Fruit fly (Drosophila melanogaster): ENCODE data around the gene Lcp65Af.

Gene Lcp65Af

DNA sequence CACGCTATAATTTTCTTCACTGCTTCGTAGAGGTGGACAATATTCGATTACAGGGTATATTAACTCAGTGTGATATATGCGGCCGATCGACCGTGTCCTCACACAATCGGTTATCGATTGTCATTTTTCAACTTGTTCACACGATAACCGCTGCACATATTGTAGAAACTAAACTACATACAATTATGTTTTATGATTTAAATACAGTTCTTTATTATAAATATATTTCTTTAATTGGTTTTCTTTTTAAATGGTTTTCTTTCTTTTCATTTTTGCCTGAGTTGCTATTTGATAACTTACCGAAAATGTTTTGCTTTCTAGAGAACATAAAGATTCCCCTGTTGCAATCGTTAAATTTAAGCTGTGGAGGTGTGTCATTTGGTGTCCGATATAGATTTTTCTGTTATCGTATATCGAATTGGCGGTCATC lies 37.2 kb upstream of the Lcp65Af start, which contains the start of the genes fmt and CG7376 (continued):
- TF ChIP-seq CG7745 (tag; optimal IDR thresholded peaks at IDR 0.05) (no peak), Bteb2 (GFP tag; optimal IDR thresholded peaks at IDR 0.05) (no peak), lilli (GFP tag; optimal IDR thresholded peaks at IDR 0.05) (peak; percentile 34), Camta (GFP tag; optimal IDR thresholded peaks at IDR 0.05) (no peak), Adf1 (GFP tag; IDR thresholded peaks at IDR 0.05) (no peak), nau (GFP tag; optimal IDR thresholded peaks at IDR 0.05) (no peak), hbn (GFP tag; IDR thresholded peaks at IDR 0.05; ENCODE audit: partially characterized antibody) (peak; percentile 40; the same call in 1 of the 2 replicates), CG4360 (GFP tag; IDR thresholded peaks at IDR 0.05) (no peak), maf-S (GFP tag; optimal IDR thresholded peaks at IDR 0.05) (no peak), HHEX (GFP tag; optimal IDR thresholded peaks at IDR 0.05) (no peak), CG10979 (tag; optimal IDR thresholded peaks at IDR 0.05) (peak; percentile 30), inv (GFP tag; IDR thresholded peaks at IDR 0.05; ENCODE audit: partially characterized antibody) (peak; percentile 66), vfl (GFP tag; optimal IDR thresholded peaks at IDR 0.05) (no peak), Dfd (GFP tag; optimal IDR thresholded peaks at IDR 0.05) (no peak), CG11398 (GFP tag; optimal IDR thresholded peaks at IDR 0.05) (no peak), ken (GFP tag; IDR thresholded peaks at IDR 0.05) (no peak), pho (GFP tag; optimal IDR thresholded peaks at IDR 0.05) (no peak), CG9609 (GFP tag; optimal IDR thresholded peaks at IDR 0.05) (no peak), CG31224 (GFP tag; IDR thresholded peaks at IDR 0.05) (no peak), pnt (GFP tag; optimal IDR thresholded peaks at IDR 0.05) (no peak), sim (GFP tag; IDR thresholded peaks at IDR 0.05) (no peak), stc (GFP tag; IDR thresholded peaks at IDR 0.05) (no peak), nerfin-1 (tag; optimal IDR thresholded peaks at IDR 0.05) (peak; percentile 28), Hand (GFP tag; optimal IDR thresholded peaks at IDR 0.05) (no peak), bcd (GFP tag; optimal IDR thresholded peaks at IDR 0.05) (no peak), CG17568 (GFP tag; optimal IDR thresholded peaks at IDR 0.05) (no peak), Ets65A (GFP tag) (peak; percentile 42), CG16863 (GFP tag; optimal IDR thresholded peaks at IDR 0.05) (no peak), Bgb (GFP tag; IDR thresholded peaks at IDR 0.05; ENCODE audit: partially characterized antibody) (peak; percentile 71), PHDP (tag; optimal IDR thresholded peaks at IDR 0.05) (no peak), CG10209 (GFP tag; optimal IDR thresholded peaks at IDR 0.05) (no peak), CG5245 (GFP tag; optimal IDR thresholded peaks at IDR 0.05) (no peak), Side (GFP tag; optimal IDR thresholded peaks at IDR 0.05) (no peak), CG34422 (GFP tag; IDR thresholded peaks at IDR 0.05) (no peak), CrebB (tag; optimal IDR thresholded peaks at IDR 0.05) (no peak), Rx (GFP tag; IDR thresholded peaks at IDR 0.05) (no peak), Elba2 (GFP tag; optimal IDR thresholded peaks at IDR 0.05) (no peak), usp (GFP tag; optimal IDR thresholded peaks at IDR 0.05) (no peak), CG2129 (GFP tag; IDR thresholded peaks at IDR 0.05; ENCODE audit: partially characterized antibody) (no peak), Atf-2 (GFP tag; optimal IDR thresholded peaks at IDR 0.05) (no peak), chn (GFP tag; optimal IDR thresholded peaks at IDR 0.05) (no peak), CG11695 (GFP tag; IDR thresholded peaks at IDR 0.05) (no peak), E2f1 (GFP tag; IDR thresholded peaks at IDR 0.05) (no peak), sisA (GFP tag; IDR thresholded peaks at IDR 0.05) (no peak), wdn (GFP tag; IDR thresholded peaks at IDR 0.05) (no peak), amos (GFP tag; IDR thresholded peaks at IDR 0.05; ENCODE audit: partially characterized antibody) (peak; percentile 63), row (GFP tag; IDR thresholded peaks at IDR 0.05) (peak; percentile 89), CG14710 (tag; optimal IDR thresholded peaks at IDR 0.05) (peak; percentile 83), CG10366 (GFP tag; IDR thresholded peaks at IDR 0.05) (no peak), CG31441 (GFP tag; IDR thresholded peaks at IDR 0.05) (no peak), CG12391 (tag; optimal IDR thresholded peaks at IDR 0.05) (peak; percentile 68), CG11696 (GFP tag; IDR thresholded peaks at IDR 0.05) (no peak), Mes4 (GFP tag; optimal IDR thresholded peaks at IDR 0.05) (no peak)

Data from whole organism, embryonic.